Worm (Caenorhabditis elegans) whole organism, mixed stage, embryonic: ENCODE data around the gene F53F4.11.

Source experiments
- ceh-39 ChIP-seq: fragments of 150-350 bp; optimal IDR thresholded peaks from 2 replicates; lab custom pipeline; 2014; ENCODE audit warnings: missing biosample characterization, missing genetic modification characterization
- flh-1 ChIP-seq: fragments of 200-800 bp; sonication (Bioruptor generic); optimal IDR thresholded peaks from 2 replicates; lab custom pipeline; 2018; ENCODE audit warnings: mild to moderate bottlenecking, missing genetic modification characterization, moderate library complexity, missing compliant biosample characterization
- lsy-2 ChIP-seq: fragments of 150-350 bp; optimal IDR thresholded peaks from 2 replicates; lab custom pipeline; 2014; ENCODE audit warnings: missing biosample characterization, missing genetic modification characterization
- nhr-28 ChIP-seq: fragments of 150-350 bp; optimal IDR thresholded peaks from 2 replicates; lab custom pipeline; 2014; ENCODE audit warnings: missing biosample characterization, missing genetic modification characterization
- snpc-4 ChIP-seq: fragments of 150-350 bp; optimal IDR thresholded peaks from 2 replicates; lab custom pipeline; 2014; ENCODE audit warnings: missing biosample characterization, missing genetic modification characterization

DNA sequence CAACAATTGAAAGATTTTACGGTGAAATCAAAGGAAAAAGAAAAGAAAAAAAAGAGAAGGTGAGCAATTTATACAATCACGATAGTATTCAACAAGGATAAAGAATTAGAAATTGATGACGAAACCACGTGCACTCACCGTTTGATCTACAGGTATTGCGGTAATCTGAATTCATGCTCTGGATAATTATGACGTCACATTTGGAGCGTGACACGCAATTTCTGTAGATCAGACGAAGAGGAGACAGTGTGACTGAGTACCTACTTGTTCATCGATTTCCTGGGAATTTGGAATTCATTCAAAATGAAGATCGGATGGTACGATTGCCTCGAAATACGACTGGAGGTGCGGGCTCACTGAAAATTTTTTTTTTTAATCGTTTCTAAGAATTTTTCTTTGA is 26.0 kb downstream of the F53F4.11 start:
- no peak for TF ChIP-seq snpc-4 (tag; lab: Kevin White, UChicago)
- TF ChIP-seq nhr-28 (tag; lab: Kevin White, UChicago) = no peak
- no peak for TF ChIP-seq lsy-2 (tag; lab: Kevin White, UChicago)
- TF ChIP-seq flh-1 (GFP tag; lab: Kevin White, UChicago) = no peak
- no peak for TF ChIP-seq ceh-39 (tag; lab: Kevin White, UChicago)
